Worm (Caenorhabditis elegans) whole organism, L4 larva: Measurements from ENCODE around the gene mex-6.
A peak's percentile ranks its signal among the peaks of the same experiment; 100 is the strongest.

Experiments
- F26F4.8 ChIP-seq: fragments of 200-800 bp; sonication (Bioruptor generic); conservative IDR thresholded peaks from 2 replicates; pipeline ENCODE4 v1.3.6; 2022; ENCODE audit warnings: missing genetic modification characterization, missing compliant biosample characterization
- Y48G9A.11 ChIP-seq: fragments of 200-800 bp; sonication (Bioruptor generic); IDR thresholded peaks from 2 replicates; pipeline ENCODE4 v1.3.6; 2022; ENCODE audit warnings: missing genetic modification reagents, missing genetic modification characterization, missing compliant biosample characterization
- Y5F2A.4 ChIP-seq: fragments of 200-800 bp; sonication (Bioruptor generic); optimal IDR thresholded peaks from 2 replicates; lab custom pipeline; 2018; ENCODE audit warnings: mild to moderate bottlenecking, missing genetic modification characterization, missing compliant biosample characterization
- Y75B8A.6 ChIP-seq: fragments of 200-800 bp; sonication (Bioruptor generic); IDR thresholded peaks from 2 replicates; pipeline ENCODE4 v1.3.6; 2022; ENCODE audit warnings: missing genetic modification reagents, missing genetic modification characterization, missing compliant biosample characterization
- ZK546.5 ChIP-seq, 2 experiments: sonication (generic microtip); optimal IDR thresholded peaks; 2 replicates each; lab custom pipeline; 2017; ENCODE audit warnings: missing biosample characterization in 2 of 2, missing genetic modification characterization in 2 of 2
- aha-1 ChIP-seq: fragments of 150-350 bp; peaks from one replicate; lab custom pipeline; 2014; ENCODE audit warnings: missing biosample characterization, missing genetic modification characterization
- ama-1 ChIP-seq: fragments of 150-350 bp; optimal IDR thresholded peaks from 2 replicates; lab custom pipeline; 2014; ENCODE audit warnings: inconsistent platforms, mixed read lengths
- daf-16 ChIP-seq, 3 experiments: sonication (generic microtip); optimal IDR thresholded peaks; 2 replicates each; lab custom pipeline; 2016 to 2017; ENCODE audit warnings: missing genetic modification characterization in 3 of 3, missing genetic modification reagents in 3 of 3, mild to moderate bottlenecking in 2 of 3, missing compliant biosample characterization in 2 of 3, missing biosample characterization in 1 of 3, moderate library complexity in 1 of 3
- dmd-6 ChIP-seq: fragments of 200-800 bp; sonication (Bioruptor generic); IDR thresholded peaks from 2 replicates; pipeline ENCODE4 v1.3.6; 2022; ENCODE audit warnings: missing genetic modification reagents, missing genetic modification characterization, missing compliant biosample characterization
- egl-27 ChIP-seq: sonication (generic microtip); optimal IDR thresholded peaks from 3 replicates; lab custom pipeline; 2017; ENCODE audit warnings: missing biosample characterization, missing genetic modification reagents, missing genetic modification characterization
- madf-5 ChIP-seq, 2 experiments: fragments of 200-800 bp; sonication (Bioruptor generic); IDR thresholded peaks; 2 replicates each; pipeline ENCODE4 v1.3.6; 2022; ENCODE audit warnings: missing compliant biosample characterization in 2 of 2, missing genetic modification characterization in 2 of 2
- mxl-2 ChIP-seq: fragments of 200-800 bp; sonication (Bioruptor generic); conservative IDR thresholded peaks from 2 replicates; pipeline ENCODE4 v1.3.6; 2022; ENCODE audit warnings: missing genetic modification reagents, missing genetic modification characterization, missing compliant biosample characterization
- nhr-102 ChIP-seq: sonication (generic microtip); optimal IDR thresholded peaks from 2 replicates; lab custom pipeline; 2016; ENCODE audit warnings: mild to moderate bottlenecking, missing genetic modification characterization, moderate library complexity, missing compliant biosample characterization
- nhr-28 ChIP-seq: fragments of 150-350 bp; optimal IDR thresholded peaks from 2 replicates; lab custom pipeline; 2014; ENCODE audit warnings: missing biosample characterization, missing genetic modification characterization
- nhr-41 ChIP-seq: fragments of 200-800 bp; sonication (Bioruptor generic); IDR thresholded peaks from 2 replicates; pipeline ENCODE4 v1.3.6; 2022; ENCODE audit warnings: missing genetic modification reagents, missing genetic modification characterization, missing compliant biosample characterization
- nhr-42 ChIP-seq: fragments of 200-800 bp; sonication (Bioruptor generic); IDR thresholded peaks from 2 replicates; pipeline ENCODE4 v1.3.6; 2022; ENCODE audit warnings: missing genetic modification characterization, missing compliant biosample characterization
- nhr-48 ChIP-seq: sonication (generic microtip); optimal IDR thresholded peaks from 2 replicates; lab custom pipeline; 2016; ENCODE audit warnings: mild to moderate bottlenecking, missing genetic modification characterization, missing compliant biosample characterization
- php-3 ChIP-seq: fragments of 200-800 bp; sonication (Bioruptor generic); IDR thresholded peaks from 2 replicates; pipeline ENCODE4 v1.3.6; 2022; ENCODE audit warnings: missing genetic modification reagents, missing genetic modification characterization, missing compliant biosample characterization
- rbr-2 ChIP-seq: sonication (generic microtip); optimal IDR thresholded peaks from 2 replicates; lab custom pipeline; 2016; ENCODE audit warnings: missing genotype, missing genetic modification characterization, missing compliant biosample characterization
- saeg-2 ChIP-seq: fragments of 200-800 bp; sonication (Bioruptor generic); IDR thresholded peaks from 2 replicates; pipeline ENCODE4 v1.3.6; 2022; ENCODE audit warnings: missing genetic modification reagents, missing genetic modification characterization, missing compliant biosample characterization
- sdz-12 ChIP-seq: fragments of 200-800 bp; sonication (Bioruptor generic); optimal IDR thresholded peaks from 2 replicates; lab custom pipeline; 2018; ENCODE audit warnings: mild to moderate bottlenecking, missing genetic modification characterization, missing compliant biosample characterization
- set-16 ChIP-seq: fragments of 200-800 bp; sonication (Bioruptor generic); IDR thresholded peaks from 2 replicates; pipeline ENCODE4 v1.3.6; 2022; ENCODE audit warnings: missing genetic modification reagents, missing genetic modification characterization, missing compliant biosample characterization
- snpc-1.2 ChIP-seq: fragments of 200-800 bp; sonication (Bioruptor generic); IDR thresholded peaks from 2 replicates; pipeline ENCODE4 v1.3.6; 2022; ENCODE audit warnings: missing genetic modification reagents, missing genetic modification characterization, missing compliant biosample characterization
- unc-130 ChIP-seq: sonication (generic microtip); optimal IDR thresholded peaks from 2 replicates; lab custom pipeline; 2016; ENCODE audit warnings: missing genetic modification reagents, missing genetic modification characterization, missing compliant biosample characterization
- unc-62 ChIP-seq, 3 experiments: fragments of 150-350 bp in 1 of 3; sonication (generic microtip); optimal IDR thresholded peaks in 2 of 3; peaks in 1 of 3; 1 replicate in 1 of 3; 2 replicates in 2 of 3; lab custom pipeline; 2014 to 2017; ENCODE audit warnings: missing biosample characterization in 3 of 3, missing genetic modification characterization in 3 of 3, missing genetic modification reagents in 3 of 3, missing genotype in 1 of 3
- zip-11 ChIP-seq: fragments of 200-800 bp; sonication (Bioruptor generic); IDR thresholded peaks from 2 replicates; pipeline ENCODE4 v1.3.6; 2022; ENCODE audit warnings: missing genetic modification characterization, missing compliant biosample characterization
- zip-2 ChIP-seq: fragments of 150-350 bp; optimal IDR thresholded peaks from 2 replicates; lab custom pipeline; 2014; ENCODE audit warnings: missing biosample characterization, missing genetic modification characterization
- ztf-11 ChIP-seq: fragments of 150-350 bp; optimal IDR thresholded peaks from 2 replicates; lab custom pipeline; 2014; ENCODE audit warnings: missing biosample characterization, missing genetic modification characterization

mex-6 gene

ce11 chrII:9523539-9524224 lies at the start of gene mex-6:
TSS of gene mex-6 (plus strand) at chrII:9524174.
- no peak for TF ChIP-seq nhr-42 (GFP tag; lab: Robert Waterston, UW)
- peak; percentile 77 for TF ChIP-seq Y48G9A.11 (GFP tag; lab: Robert Waterston, UW)
- no peak for TF ChIP-seq ama-1 (lab: Kevin White, UChicago)
- TF ChIP-seq sdz-12 (GFP tag; lab: Kevin White, UChicago) = no peak
- TF ChIP-seq unc-130 (GFP tag; lab: Kevin White, UChicago) = peak; percentile 69

- peak in 1 of 2 experiments; percentile 82 for TF ChIP-seq unc-62 (GFP tag; optimal IDR thresholded peaks at IDR 0.05 in 1 of 2; lab: Kevin White, UChicago)
- no peak for TF ChIP-seq unc-62 (tag; optimal IDR thresholded peaks at IDR 0.05; lab: Kevin White, UChicago)
- no peak for TF ChIP-seq ztf-11
These were observed 49.4 kb upstream of the mex-6 start, which contains the start of the genes chil-25 and chil-26 for ce11 chrII:9474367-9475105. TSS of gene chil-25 (minus strand) at chrII:9474467. TSS of gene chil-26 (plus strand) at chrII:9475055.

- TF ChIP-seq snpc-1.2 (GFP tag; lab: Robert Waterston, UW) (no peak), zip-11 (GFP tag; lab: Robert Waterston, UW) (no peak), zip-2 (tag; lab: Kevin White, UChicago) (no peak), Y75B8A.6 (GFP tag; lab: Robert Waterston, UW) (no peak), php-3 (GFP tag; lab: Robert Waterston, UW) (no peak), mxl-2 (no peak), rbr-2 (tag; lab: Kevin White, UChicago) (no peak), aha-1 (tag; lab: Kevin White, UChicago) (no peak)
These were observed 46.4 kb upstream of the mex-6 start, which contains the start of gene chil-27 for ce11 chrII:9477567-9477966. TSS of gene chil-27 (plus strand) at chrII:9477867.

- TF ChIP-seq saeg-2 (GFP tag; lab: Robert Waterston, UW) = no peak
- no peak for TF ChIP-seq egl-27
- no peak for TF ChIP-seq ZK546.5 (tag; optimal IDR thresholded peaks at IDR 0.05; lab: Kevin White, UChicago)
- no peak for TF ChIP-seq Y5F2A.4
- no peak for TF ChIP-seq zip-11 (GFP tag; lab: Robert Waterston, UW)
- no peak for TF ChIP-seq daf-16 (GFP tag; optimal IDR thresholded peaks at IDR 0.05; lab: Kevin White, UChicago)
- TF ChIP-seq daf-16 (tag; optimal IDR thresholded peaks at IDR 0.05; lab: Kevin White, UChicago) = no peak
- no peak for TF ChIP-seq F26F4.8 (GFP tag; lab: Robert Waterston, UW)
- TF ChIP-seq nhr-48 (tag; lab: Kevin White, UChicago) = no peak
These were observed 44.0 kb upstream of the mex-6 start, which contains the start of gene T19H5.7 for ce11 chrII:9480006-9480405. TSS of gene T19H5.7 (minus strand) at chrII:9480106.

- TF ChIP-seq madf-5 (GFP tag; IDR thresholded peaks at IDR 0.05; lab: Robert Waterston, UW) (no peak), nhr-102 (tag; lab: Kevin White, UChicago) (no peak), set-16 (GFP tag; lab: Robert Waterston, UW) (no peak), aha-1 (tag; lab: Kevin White, UChicago) (peak; percentile 87), nhr-41 (GFP tag; lab: Robert Waterston, UW) (no peak), dmd-6 (GFP tag; lab: Robert Waterston, UW) (peak; percentile 47; the same call in 1 of the 2 replicates), php-3 (GFP tag; lab: Robert Waterston, UW) (no peak), nhr-28 (tag; lab: Kevin White, UChicago) (no peak), daf-16 (GFP tag; optimal IDR thresholded peaks at IDR 0.05; lab: Kevin White, UChicago) (no peak), daf-16 (tag; optimal IDR thresholded peaks at IDR 0.05; lab: Kevin White, UChicago) (peak; percentile 14)
These were observed 42.5 kb upstream of the mex-6 start for ce11 chrII:9481427-9481826.
